ENCODE assay signal across 7 worm cellular contexts in the genomic region with DNA sequence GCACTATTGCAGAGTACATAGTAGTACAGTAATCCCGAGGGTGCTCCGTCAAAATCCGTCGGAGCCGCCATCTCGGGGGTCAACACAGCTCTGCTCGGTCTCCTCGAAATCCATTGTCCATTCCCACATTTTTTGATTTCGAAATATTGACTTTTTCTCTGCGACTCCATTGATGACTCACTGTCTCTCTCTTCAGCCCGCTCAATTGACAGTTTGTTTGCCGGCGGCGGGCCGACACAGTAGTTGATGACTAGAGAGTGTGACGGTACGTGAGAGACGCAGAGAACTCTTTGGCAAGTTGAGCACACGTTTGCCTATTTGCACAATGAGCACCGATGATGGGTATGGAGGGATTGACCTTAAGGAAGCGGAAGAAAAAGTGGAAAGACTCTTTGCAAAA.
TF ChIP-seq lines count a peak whose summit lies in the region.

No protein-coding gene starts in this region.

TF ChIP-seq in whole organism, L1 larva, 84 proteins besides CTCF, POLR2A, EP300 and RAD21 (continues in another document):
- no peak for TF ChIP-seq ceh-90 (tag; optimal IDR thresholded peaks at IDR 0.05; lab: Kevin White, UChicago)
- TF ChIP-seq fkh-4 (tag; optimal IDR thresholded peaks at IDR 0.05; lab: Kevin White, UChicago; ENCODE audit: borderline replicate concordance), result no peak
- peak; percentile 17 for TF ChIP-seq skn-1 (tag; optimal IDR thresholded peaks at IDR 0.05; lab: Kevin White, UChicago)
- peak; percentile 49 for TF ChIP-seq nhr-20 (tag; optimal IDR thresholded peaks at IDR 0.05; lab: Kevin White, UChicago)
- TF ChIP-seq lin-35 (GFP tag; optimal IDR thresholded peaks at IDR 0.05; lab: Kevin White, UChicago), result peak in 1 of 2 experiments; percentile 33
- TF ChIP-seq nhr-76 (tag; optimal IDR thresholded peaks at IDR 0.05; lab: Kevin White, UChicago), result no peak
- no peak for TF ChIP-seq unc-30 (tag; optimal IDR thresholded peaks at IDR 0.05; lab: Kevin White, UChicago)
- no peak for TF ChIP-seq elt-3 (tag; optimal IDR thresholded peaks at IDR 0.05; lab: Kevin White, UChicago)
- TF ChIP-seq zag-1 (tag; optimal IDR thresholded peaks at IDR 0.05; lab: Kevin White, UChicago), result no peak
- TF ChIP-seq ces-1 (GFP tag; optimal IDR thresholded peaks at IDR 0.05; lab: Kevin White, UChicago), result no peak
- TF ChIP-seq nhr-85 (tag; lab: Kevin White, UChicago), result no peak
- TF ChIP-seq sox-4 (tag; optimal IDR thresholded peaks at IDR 0.05; lab: Kevin White, UChicago), result no peak
- no peak for TF ChIP-seq fkh-8 (tag; optimal IDR thresholded peaks at IDR 0.05; lab: Kevin White, UChicago)

TF ChIP-seq in whole organism, L2 larva, 48 proteins besides CTCF, POLR2A, EP300 and RAD21:
- TF ChIP-seq fos-1 (tag; optimal IDR thresholded peaks at IDR 0.05; lab: Kevin White, UChicago), result peak; percentile 85
- peak; percentile 9 for TF ChIP-seq sma-9 (GFP tag; optimal IDR thresholded peaks at IDR 0.05; lab: Kevin White, UChicago)
- no peak for TF ChIP-seq sma-9 (tag; optimal IDR thresholded peaks at IDR 0.05; lab: Kevin White, UChicago)
- TF ChIP-seq nhr-129 (tag; optimal IDR thresholded peaks at IDR 0.05; lab: Kevin White, UChicago), result peak; percentile 65
- no peak for TF ChIP-seq elt-3 (tag; optimal IDR thresholded peaks at IDR 0.05; lab: Kevin White, UChicago)
- peak; percentile 77 for TF ChIP-seq peb-1 (tag; optimal IDR thresholded peaks at IDR 0.05; lab: Kevin White, UChicago)
- TF ChIP-seq C34F6.9 (tag; optimal IDR thresholded peaks at IDR 0.05; lab: Kevin White, UChicago), result no peak
- TF ChIP-seq sma-3 (GFP tag; optimal IDR thresholded peaks at IDR 0.05; lab: Kevin White, UChicago), result peak; percentile 27
- peak; percentile 88 for TF ChIP-seq F13H6.1 (tag; optimal IDR thresholded peaks at IDR 0.05; lab: Kevin White, UChicago)
TF ChIP-seq in whole organism, L2 larva: peak in this region for 6.

TF ChIP-seq in whole organism, L3 larva, 47 proteins besides CTCF, POLR2A, EP300 and RAD21:
- no peak for TF ChIP-seq skn-1 (tag; optimal IDR thresholded peaks at IDR 0.05; lab: Kevin White, UChicago)
- no peak for TF ChIP-seq sea-2 (GFP tag; optimal IDR thresholded peaks at IDR 0.05; lab: Kevin White, UChicago)
- TF ChIP-seq nhr-76 (tag; optimal IDR thresholded peaks at IDR 0.05; lab: Kevin White, UChicago), result no peak
- TF ChIP-seq elt-2 (tag; optimal IDR thresholded peaks at IDR 0.05; lab: Kevin White, UChicago), result peak; percentile 57
- TF ChIP-seq ceh-28 (tag; optimal IDR thresholded peaks at IDR 0.05; lab: Kevin White, UChicago), result peak; percentile 53
- no peak for TF ChIP-seq nhr-28 (tag; optimal IDR thresholded peaks at IDR 0.05; lab: Kevin White, UChicago)
- TF ChIP-seq jun-1 (tag; optimal IDR thresholded peaks at IDR 0.05; lab: Kevin White, UChicago), result peak; percentile 41
- TF ChIP-seq nfya-1 (tag; optimal IDR thresholded peaks at IDR 0.05; lab: Kevin White, UChicago; ENCODE audit: insufficient read depth), result no peak
- peak; percentile 51 for TF ChIP-seq snpc-4 (tag; optimal IDR thresholded peaks at IDR 0.05; lab: Kevin White, UChicago)
- no peak for TF ChIP-seq unc-39 (tag; optimal IDR thresholded peaks at IDR 0.05; lab: Kevin White, UChicago)
- TF ChIP-seq fkh-2 (tag; optimal IDR thresholded peaks at IDR 0.05; lab: Kevin White, UChicago), result no peak
- TF ChIP-seq pha-4 (tag; optimal IDR thresholded peaks at IDR 0.05; lab: Kevin White, UChicago), result peak; percentile 96
- TF ChIP-seq hmg-11 (tag; optimal IDR thresholded peaks at IDR 0.05; lab: Kevin White, UChicago), result no peak
- peak; percentile 65 for TF ChIP-seq pqm-1 (tag; optimal IDR thresholded peaks at IDR 0.05; lab: Kevin White, UChicago)
TF ChIP-seq in whole organism, L3 larva: peak in this region for 6.

TF ChIP-seq in whole organism, L4 larva, 104 proteins besides CTCF, POLR2A, EP300 and RAD21 (continues in another document):
- TF ChIP-seq skn-1 (tag; optimal IDR thresholded peaks at IDR 0.05; lab: Kevin White, UChicago) (no peak), sdz-12 (GFP tag; optimal IDR thresholded peaks at IDR 0.05; lab: Kevin White, UChicago) (no peak), mes-2 (tag; optimal IDR thresholded peaks at IDR 0.05; lab: Kevin White, UChicago; ENCODE audit: poor library complexity, severe bottlenecking) (peak; percentile 12), daf-8 (GFP tag; IDR thresholded peaks at IDR 0.05; lab: Robert Waterston, UW) (no peak), ceh-62 (tag; optimal IDR thresholded peaks at IDR 0.05; lab: Kevin White, UChicago) (no peak), nhr-10 (tag; optimal IDR thresholded peaks at IDR 0.05; lab: Kevin White, UChicago) (no peak), nhr-41 (GFP tag; IDR thresholded peaks at IDR 0.05; lab: Robert Waterston, UW) (peak; percentile 47; the same call in 1 of the 2 replicates), mxl-3 (GFP tag; optimal IDR thresholded peaks at IDR 0.05; lab: Kevin White, UChicago) (peak; percentile 28), lsy-2 (tag; optimal IDR thresholded peaks at IDR 0.05; lab: Kevin White, UChicago) (peak in 1 of 2 experiments; percentile 24), F44E2.7 (GFP tag; IDR thresholded peaks at IDR 0.05; lab: Robert Waterston, UW) (0 out of 2 replicates have a peak, but pooled peaks have one; percentile 20), nhr-237 (tag; optimal IDR thresholded peaks at IDR 0.05; lab: Kevin White, UChicago) (no peak), hlh-11 (tag; optimal IDR thresholded peaks at IDR 0.05; lab: Kevin White, UChicago) (peak; percentile 76), madf-9 (GFP tag; conservative IDR thresholded peaks at IDR 0.05; lab: Robert Waterston, UW) (no peak)

TF ChIP-seq in whole organism, late embryonic, 69 proteins besides CTCF, POLR2A, EP300 and RAD21:
- TF ChIP-seq ceh-2 (tag; optimal IDR thresholded peaks at IDR 0.05; lab: Kevin White, UChicago) (peak; percentile 53), K09A11.1 (tag; optimal IDR thresholded peaks at IDR 0.05; lab: Kevin White, UChicago; ENCODE audit: insufficient read depth) (no peak), unc-55 (GFP tag; optimal IDR thresholded peaks at IDR 0.05; lab: Kevin White, UChicago) (no peak), ets-4 (tag; optimal IDR thresholded peaks at IDR 0.05; lab: Kevin White, UChicago) (peak; percentile 40), tbx-2 (tag; optimal IDR thresholded peaks at IDR 0.05; lab: Kevin White, UChicago) (peak; percentile 67), ceh-18 (tag; optimal IDR thresholded peaks at IDR 0.05; lab: Kevin White, UChicago) (peak; percentile 45), ceh-34 (tag; optimal IDR thresholded peaks at IDR 0.05; lab: Kevin White, UChicago) (peak; percentile 62), pax-1 (tag; optimal IDR thresholded peaks at IDR 0.05; lab: Kevin White, UChicago) (peak; percentile 71), pha-2 (tag; optimal IDR thresholded peaks at IDR 0.05; lab: Kevin White, UChicago) (peak; percentile 75), nfya-1 (tag; optimal IDR thresholded peaks at IDR 0.05; lab: Kevin White, UChicago) (no peak)

TF ChIP-seq in whole organism, mixed stage, embryonic, 35 proteins besides CTCF, POLR2A, EP300 and RAD21:
- no peak for TF ChIP-seq unc-62 (GFP tag; optimal IDR thresholded peaks at IDR 0.05; lab: Kevin White, UChicago)
- TF ChIP-seq ham-2 (GFP tag; optimal IDR thresholded peaks at IDR 0.05; lab: Kevin White, UChicago), result no peak
- TF ChIP-seq unc-39 (tag; optimal IDR thresholded peaks at IDR 0.05; lab: Kevin White, UChicago), result no peak
- no peak for TF ChIP-seq M03D4.4 (tag; optimal IDR thresholded peaks at IDR 0.05; lab: Kevin White, UChicago)
- peak; percentile 50 for TF ChIP-seq nhr-237 (tag; optimal IDR thresholded peaks at IDR 0.05; lab: Kevin White, UChicago)
- TF ChIP-seq cnd-1 (tag; optimal IDR thresholded peaks at IDR 0.05; lab: Kevin White, UChicago), result no peak
- no peak for TF ChIP-seq ceh-43 (GFP tag; optimal IDR thresholded peaks at IDR 0.05; lab: Kevin White, UChicago)
- no peak for TF ChIP-seq sem-2 (GFP tag; optimal IDR thresholded peaks at IDR 0.05; lab: Kevin White, UChicago)
- TF ChIP-seq ces-1 (GFP tag; optimal IDR thresholded peaks at IDR 0.05; lab: Kevin White, UChicago), result no peak
- peak; percentile 86 for TF ChIP-seq pha-4 (tag; optimal IDR thresholded peaks at IDR 0.05; lab: Kevin White, UChicago)
- no peak for TF ChIP-seq elt-1 (tag; optimal IDR thresholded peaks at IDR 0.05; lab: Kevin White, UChicago; ENCODE audit: borderline replicate concordance, insufficient read depth)
- peak; percentile 59 for TF ChIP-seq nhr-2 (tag; optimal IDR thresholded peaks at IDR 0.05; lab: Kevin White, UChicago)
- TF ChIP-seq tbx-8 (GFP tag; optimal IDR thresholded peaks at IDR 0.05; lab: Kevin White, UChicago), result no peak
- TF ChIP-seq zip-8 (tag; optimal IDR thresholded peaks at IDR 0.05; lab: Kevin White, UChicago), result no peak
- TF ChIP-seq snpc-4 (tag; optimal IDR thresholded peaks at IDR 0.05; lab: Kevin White, UChicago), result no peak

TF ChIP-seq in whole organism, young adult, 124 proteins besides CTCF, POLR2A, EP300 and RAD21 (continues in another document):
- TF ChIP-seq aptf-2 (GFP tag; conservative IDR thresholded peaks at IDR 0.05; lab: Robert Waterston, UW), result no peak
- TF ChIP-seq C17E4.6 (GFP tag; IDR thresholded peaks at IDR 0.05; lab: Robert Waterston, UW), result no peak
- TF ChIP-seq Y53F4B.3 (GFP tag; IDR thresholded peaks at IDR 0.05; lab: Robert Waterston, UW), result no peak
- TF ChIP-seq lsy-27 (tag; optimal IDR thresholded peaks at IDR 0.05; lab: Kevin White, UChicago; ENCODE audit: borderline replicate concordance, insufficient read depth), result no peak
- TF ChIP-seq let-526 (GFP tag; IDR thresholded peaks at IDR 0.05; lab: Robert Waterston, UW), result no peak
- TF ChIP-seq tbp1 (GFP tag; optimal IDR thresholded peaks at IDR 0.05; lab: Kevin White, UChicago), result peak; percentile 33
- no peak for TF ChIP-seq atf-7 (tag; optimal IDR thresholded peaks at IDR 0.05; lab: Kevin White, UChicago)
- TF ChIP-seq F33H1.4 (GFP tag; IDR thresholded peaks at IDR 0.05; lab: Robert Waterston, UW), result no peak
- no peak for TF ChIP-seq nfya-2 (GFP tag; IDR thresholded peaks at IDR 0.05; lab: Robert Waterston, UW)
- no peak for TF ChIP-seq ceh-58 (GFP tag; IDR thresholded peaks at IDR 0.05; lab: Robert Waterston, UW)
- TF ChIP-seq madf-10 (tag; optimal IDR thresholded peaks at IDR 0.05; lab: Kevin White, UChicago), result peak; percentile 1
- TF ChIP-seq dox-1 (GFP tag; IDR thresholded peaks at IDR 0.05; lab: Robert Waterston, UW), result peak; percentile 57; the same call in 1 of the 2 replicates
- TF ChIP-seq mxl-1 (tag; optimal IDR thresholded peaks at IDR 0.05; lab: Kevin White, UChicago), result no peak
- no peak for TF ChIP-seq hrde-1 (tag; optimal IDR thresholded peaks at IDR 0.05; lab: Kevin White, UChicago; ENCODE audit: borderline replicate concordance)
- peak; percentile 76 for TF ChIP-seq hmg-1.2 (GFP tag; IDR thresholded peaks at IDR 0.05; lab: Robert Waterston, UW)
- no peak for TF ChIP-seq chd-7 (tag; optimal IDR thresholded peaks at IDR 0.05; lab: Kevin White, UChicago)
- TF ChIP-seq rpc-1 (optimal IDR thresholded peaks at IDR 0.05; lab: Kevin White, UChicago), result no peak
- no peak for TF ChIP-seq rpc-1 (tag; optimal IDR thresholded peaks at IDR 0.05; lab: Kevin White, UChicago)
- TF ChIP-seq snpc-4 (GFP tag; optimal IDR thresholded peaks at IDR 0.05; lab: Kevin White, UChicago), result no peak
- TF ChIP-seq snpc-4 (tag; optimal IDR thresholded peaks at IDR 0.05; lab: Kevin White, UChicago), result peak in 1 of 4 experiments; percentile 46
- TF ChIP-seq Y67H2A.10 (GFP tag; conservative IDR thresholded peaks at IDR 0.05; lab: Robert Waterston, UW), result no peak
